Worm (Caenorhabditis elegans) whole organism, mixed stage, embryonic: ENCODE results near the gene C40H1.8.

Experiments used
- blmp-1 ChIP-seq: fragments of 150-350 bp; optimal IDR thresholded peaks from 2 replicates; lab custom pipeline; 2014; ENCODE audit warnings: missing biosample characterization, missing genetic modification characterization
- ceh-39 ChIP-seq: fragments of 150-350 bp; optimal IDR thresholded peaks from 2 replicates; lab custom pipeline; 2014; ENCODE audit warnings: missing biosample characterization, missing genetic modification characterization
- elt-3 ChIP-seq: fragments of 150-350 bp; optimal IDR thresholded peaks from 2 replicates; lab custom pipeline; 2014; ENCODE audit warnings: missing biosample characterization, missing genetic modification characterization
- nhr-237 ChIP-seq: fragments of 150-350 bp; optimal IDR thresholded peaks from 2 replicates; lab custom pipeline; 2014; ENCODE audit warnings: missing biosample characterization, missing genetic modification characterization
- ztf-11 ChIP-seq: fragments of 150-350 bp; optimal IDR thresholded peaks from 2 replicates; lab custom pipeline; 2014; ENCODE audit warnings: missing biosample characterization, missing genetic modification characterization

ce11 chrIII:9317601-9318000 lies 3.1 kb downstream of the C40H1.8 start:
- TF ChIP-seq elt-3 (tag; lab: Kevin White, UChicago) (no peak), nhr-237 (tag; lab: Kevin White, UChicago) (no peak), blmp-1 (tag; lab: Kevin White, UChicago) (no peak), ztf-11 (tag; lab: Kevin White, UChicago) (no peak), ceh-39 (tag; lab: Kevin White, UChicago) (no peak)
